Worm (Caenorhabditis elegans) whole organism, L2 larva: Measurements from ENCODE around the gene sshk-1.

Experiments used
- C34F6.9 ChIP-seq: fragments of 150-350 bp; optimal IDR thresholded peaks from 2 replicates; lab custom pipeline; 2014; ENCODE audit warnings: missing biosample characterization, missing genetic modification characterization
- R02D3.7 ChIP-seq: fragments of 150-350 bp; optimal IDR thresholded peaks from 2 replicates; lab custom pipeline; 2014; ENCODE audit warnings: missing biosample characterization, missing genetic modification characterization
- Y55F3AM.14 ChIP-seq: fragments of 200-800 bp; sonication (Bioruptor generic); optimal IDR thresholded peaks from 2 replicates; lab custom pipeline; 2018; ENCODE audit warnings: mild to moderate bottlenecking, missing genetic modification characterization, missing compliant biosample characterization
- ZK546.5 ChIP-seq: sonication (generic microtip); optimal IDR thresholded peaks from 2 replicates; lab custom pipeline; 2017; ENCODE audit warnings: missing biosample characterization, missing genetic modification characterization
- alr-1 ChIP-seq: fragments of 150-350 bp; optimal IDR thresholded peaks from 2 replicates; lab custom pipeline; 2014; ENCODE audit warnings: missing biosample characterization, missing genetic modification characterization
- aly-2 ChIP-seq: fragments of 150-350 bp; optimal IDR thresholded peaks from 2 replicates; lab custom pipeline; 2014; ENCODE audit warnings: missing biosample characterization, missing genetic modification characterization
- ama-1 ChIP-seq: fragments of 150-350 bp; optimal IDR thresholded peaks from 2 replicates; lab custom pipeline; 2018; ENCODE audit warnings: inconsistent platforms
- blmp-1 ChIP-seq: sonication (generic microtip); optimal IDR thresholded peaks from 2 replicates; lab custom pipeline; 2017; ENCODE audit warnings: missing genetic modification characterization, mild to moderate bottlenecking, missing compliant biosample characterization, antibody characterized with exemption, moderate library complexity; ENCODE audit not compliant: insufficient read depth
- ceh-82 ChIP-seq: fragments of 150-350 bp; optimal IDR thresholded peaks from 2 replicates; lab custom pipeline; 2014; ENCODE audit warnings: missing biosample characterization, missing genetic modification characterization
- egl-27 ChIP-seq: sonication (generic microtip); optimal IDR thresholded peaks from 3 replicates; lab custom pipeline; 2017; ENCODE audit warnings: missing biosample characterization, missing genetic modification reagents, missing genetic modification characterization
- elt-1 ChIP-seq: fragments of 150-350 bp; optimal IDR thresholded peaks from 2 replicates; lab custom pipeline; 2014; ENCODE audit warnings: missing biosample characterization, missing genetic modification characterization
- elt-3 ChIP-seq: sonication (generic microtip); optimal IDR thresholded peaks from 2 replicates; lab custom pipeline; 2017; ENCODE audit warnings: missing biosample characterization, missing genetic modification characterization
- fos-1 ChIP-seq: fragments of 150-350 bp; optimal IDR thresholded peaks from 2 replicates; lab custom pipeline; 2014; ENCODE audit warnings: missing biosample characterization, missing genetic modification characterization
- gmeb-1 ChIP-seq: fragments of 150-350 bp; optimal IDR thresholded peaks from 2 replicates; lab custom pipeline; 2014; ENCODE audit warnings: missing biosample characterization, missing genetic modification characterization
- lin-13 ChIP-seq: fragments of 150-350 bp; optimal IDR thresholded peaks from 2 replicates; lab custom pipeline; 2014; ENCODE audit warnings: missing biosample characterization, missing genetic modification reagents, missing genetic modification characterization
- lsy-2 ChIP-seq, 2 experiments: fragments of 150-350 bp in 1 of 2; sonication (generic microtip) in 1 of 2; optimal IDR thresholded peaks; 2 replicates each; lab custom pipeline; 2014 to 2017; ENCODE audit warnings: missing biosample characterization in 2 of 2, missing genetic modification characterization in 2 of 2
- nhr-11 ChIP-seq: fragments of 150-350 bp; optimal IDR thresholded peaks from 2 replicates; lab custom pipeline; 2014; ENCODE audit warnings: missing biosample characterization, missing genetic modification characterization
- nhr-12 ChIP-seq: fragments of 150-350 bp; optimal IDR thresholded peaks from 2 replicates; lab custom pipeline; 2014; ENCODE audit warnings: missing biosample characterization, missing genetic modification characterization
- nhr-129 ChIP-seq: fragments of 150-350 bp; optimal IDR thresholded peaks from 2 replicates; lab custom pipeline; 2014; ENCODE audit warnings: missing biosample characterization, missing genetic modification characterization
- nhr-21 ChIP-seq: fragments of 150-350 bp; optimal IDR thresholded peaks from 2 replicates; lab custom pipeline; 2014; ENCODE audit warnings: missing biosample characterization, missing genetic modification characterization
- nhr-23 ChIP-seq: fragments of 150-350 bp; optimal IDR thresholded peaks from 2 replicates; lab custom pipeline; 2014; ENCODE audit warnings: missing biosample characterization, missing genetic modification reagents, missing genetic modification characterization
- nhr-6 ChIP-seq: fragments of 150-350 bp; optimal IDR thresholded peaks from 2 replicates; lab custom pipeline; 2014; ENCODE audit warnings: missing biosample characterization, missing genetic modification characterization
- nhr-77 ChIP-seq: fragments of 150-350 bp; optimal IDR thresholded peaks from 2 replicates; lab custom pipeline; 2014; ENCODE audit warnings: missing biosample characterization, missing genetic modification characterization
- peb-1 ChIP-seq: fragments of 150-350 bp; optimal IDR thresholded peaks from 2 replicates; lab custom pipeline; 2014; ENCODE audit warnings: missing biosample characterization, missing genetic modification characterization
- sem-4 ChIP-seq: fragments of 150-350 bp; optimal IDR thresholded peaks from 2 replicates; lab custom pipeline; 2014; ENCODE audit warnings: missing biosample characterization, missing genetic modification reagents, missing genetic modification characterization
- sma-3 ChIP-seq: sonication (generic microtip); optimal IDR thresholded peaks from 2 replicates; lab custom pipeline; 2016; ENCODE audit warnings: missing genetic modification reagents, missing genetic modification characterization, missing compliant biosample characterization
- sma-9 ChIP-seq, 2 experiments: fragments of 150-350 bp in 1 of 2; sonication (generic microtip) in 1 of 2; optimal IDR thresholded peaks; 2 replicates each; lab custom pipeline; 2014 to 2016; ENCODE audit warnings: missing genetic modification characterization in 2 of 2, mild to moderate bottlenecking in 1 of 2, missing biosample characterization in 1 of 2, missing compliant biosample characterization in 1 of 2, missing genetic modification reagents in 1 of 2, moderate library complexity in 1 of 2
- snpc-4 ChIP-seq: fragments of 150-350 bp; optimal IDR thresholded peaks from 2 replicates; lab custom pipeline; 2014; ENCODE audit warnings: missing biosample characterization, missing genetic modification characterization
- unc-39 ChIP-seq: fragments of 150-350 bp; optimal IDR thresholded peaks from 2 replicates; lab custom pipeline; 2014; ENCODE audit warnings: missing biosample characterization, missing genetic modification characterization
- unc-55 ChIP-seq: fragments of 150-350 bp; sonication (generic microtip); optimal IDR thresholded peaks from 3 replicates; lab custom pipeline; 2014; ENCODE audit warnings: missing biosample characterization, missing genetic modification reagents, missing genetic modification characterization
- zag-1 ChIP-seq: fragments of 150-350 bp; optimal IDR thresholded peaks from 2 replicates; lab custom pipeline; 2014; ENCODE audit warnings: missing biosample characterization, missing genetic modification characterization
- ztf-11 ChIP-seq: sonication (generic microtip); optimal IDR thresholded peaks from 2 replicates; lab custom pipeline; 2017; ENCODE audit warnings: missing biosample characterization, missing genetic modification characterization
- ztf-4 ChIP-seq: fragments of 150-350 bp; optimal IDR thresholded peaks from 2 replicates; lab custom pipeline; 2014; ENCODE audit warnings: missing biosample characterization, missing genetic modification characterization

The sshk-1 gene

ce11 chrV:20802906-20803305 lies 13.0 kb upstream of the sshk-1 start, which contains the start of gene Y44A6D.5:
Y44A6D.5 (minus strand) TSS chrV:20803006.
- no peak for TF ChIP-seq snpc-4 (tag; lab: Kevin White, UChicago)
- TF ChIP-seq peb-1 (tag; lab: Kevin White, UChicago): no peak
- TF ChIP-seq lsy-2 (tag; optimal IDR thresholded peaks at IDR 0.05; lab: Kevin White, UChicago): no peak
- TF ChIP-seq ceh-82 (tag; lab: Kevin White, UChicago): no peak
- no peak for TF ChIP-seq R02D3.7 (tag; lab: Kevin White, UChicago)
- TF ChIP-seq nhr-21 (tag; lab: Kevin White, UChicago): no peak
- no peak for TF ChIP-seq unc-55 (GFP tag; lab: Kevin White, UChicago)
- TF ChIP-seq sem-4 (tag; lab: Kevin White, UChicago): no peak
- no peak for TF ChIP-seq nhr-23
- TF ChIP-seq nhr-77: no peak
- TF ChIP-seq fos-1: no peak
- TF ChIP-seq nhr-129 (tag; lab: Kevin White, UChicago): no peak
- TF ChIP-seq unc-39 (tag; lab: Kevin White, UChicago): no peak
- no peak for TF ChIP-seq alr-1
- no peak for TF ChIP-seq nhr-6 (tag; lab: Kevin White, UChicago)
- no peak for TF ChIP-seq ama-1 (lab: Kevin White, UChicago)

ce11 chrV:20803464-20803863 lies 12.5 kb upstream of the sshk-1 start:
- peak; percentile 90 for TF ChIP-seq snpc-4 (tag; lab: Kevin White, UChicago)
- TF ChIP-seq, all 48 proteins: peak for 1; not testable (repeated sequence) for 47

- TF ChIP-seq C34F6.9 (tag; lab: Kevin White, UChicago): no peak
- TF ChIP-seq nhr-77: no peak
- TF ChIP-seq nhr-11 (tag; lab: Kevin White, UChicago): no peak
- no peak for TF ChIP-seq nhr-23
- TF ChIP-seq nhr-12: no peak
- TF ChIP-seq ztf-11 (tag; lab: Kevin White, UChicago): no peak
- no peak for TF ChIP-seq blmp-1 (tag; lab: Kevin White, UChicago)
- TF ChIP-seq nhr-129 (tag; lab: Kevin White, UChicago): no peak
- TF ChIP-seq zag-1 (tag; lab: Kevin White, UChicago): no peak
Observed at ce11 chrV:20807038-20807437, 8.9 kb upstream of the sshk-1 start, which contains the start of gene Y44A6D.6. Y44A6D.6 (plus strand) TSS chrV:20807338.

- no peak for TF ChIP-seq egl-27 (tag; lab: Kevin White, UChicago)
- no peak for TF ChIP-seq R02D3.7 (tag; lab: Kevin White, UChicago)
- no peak for TF ChIP-seq sma-9 (GFP tag; optimal IDR thresholded peaks at IDR 0.05; lab: Kevin White, UChicago)
- no peak for TF ChIP-seq sma-9 (tag; optimal IDR thresholded peaks at IDR 0.05; lab: Kevin White, UChicago)
- TF ChIP-seq blmp-1 (tag; lab: Kevin White, UChicago): no peak
- no peak for TF ChIP-seq nhr-6 (tag; lab: Kevin White, UChicago)
- no peak for TF ChIP-seq peb-1 (tag; lab: Kevin White, UChicago)
- TF ChIP-seq snpc-4 (tag; lab: Kevin White, UChicago): no peak
Observed at ce11 chrV:20813646-20814045, 2.3 kb upstream of the sshk-1 start.

ce11 chrV:20814424-20814823 lies 1.5 kb upstream of the sshk-1 start, which contains the start of gene Y44A6D.7:
Y44A6D.7 (plus strand) TSS chrV:20814724.
- peak; percentile 39 for TF ChIP-seq unc-55 (GFP tag; lab: Kevin White, UChicago)
- TF ChIP-seq nhr-23: no peak

- TF ChIP-seq ztf-4 (tag; lab: Kevin White, UChicago): no peak
- no peak for TF ChIP-seq snpc-4 (tag; lab: Kevin White, UChicago)
- TF ChIP-seq peb-1 (tag; lab: Kevin White, UChicago): no peak
- TF ChIP-seq elt-1 (tag; lab: Kevin White, UChicago): no peak
- no peak for TF ChIP-seq gmeb-1 (tag; lab: Kevin White, UChicago)
- no peak for TF ChIP-seq elt-3
- TF ChIP-seq aly-2 (tag; lab: Kevin White, UChicago): no peak
- no peak for TF ChIP-seq lin-13 (GFP tag; lab: Kevin White, UChicago)
- no peak for TF ChIP-seq sma-3 (GFP tag; lab: Kevin White, UChicago)
- TF ChIP-seq fos-1: no peak
- no peak for TF ChIP-seq nhr-21 (tag; lab: Kevin White, UChicago)
- TF ChIP-seq nhr-23: no peak
- no peak for TF ChIP-seq Y55F3AM.14 (GFP tag; lab: Kevin White, UChicago)
- no peak for TF ChIP-seq ztf-11 (tag; lab: Kevin White, UChicago)
- no peak for TF ChIP-seq blmp-1 (tag; lab: Kevin White, UChicago)
- no peak for TF ChIP-seq ama-1 (lab: Kevin White, UChicago)
- no peak for TF ChIP-seq ZK546.5
- no peak for TF ChIP-seq C34F6.9 (tag; lab: Kevin White, UChicago)
- no peak for TF ChIP-seq nhr-12
Observed at ce11 chrV:20820033-20820432, 4.1 kb downstream of the sshk-1 start, which contains the start of gene T03D8.6. T03D8.6 (minus strand) TSS chrV:20820330.
